Fruit fly (Drosophila melanogaster) whole organism, adult: ENCODE results near the gene mthl9.

ENCODE experiments used
- CG33017 ChIP-seq: fragments of 200-800 bp; sonication (Bioruptor generic); optimal IDR thresholded peaks from 2 replicates; lab custom pipeline; 2018; ENCODE audit warnings: missing biosample characterization, mild to moderate bottlenecking, missing genetic modification characterization, moderate library complexity
- Crg-1 ChIP-seq: fragments of 200-800 bp; sonication (Bioruptor generic); optimal IDR thresholded peaks from 2 replicates; lab custom pipeline; 2016; ENCODE audit warnings: missing biosample characterization, missing genetic modification characterization
- Mnt ChIP-seq: fragments of 200-800 bp; sonication (Bioruptor generic); optimal IDR thresholded peaks from 2 replicates; lab custom pipeline; 2016; ENCODE audit warnings: missing biosample characterization, mild to moderate bottlenecking, missing genetic modification characterization
- cnc ChIP-seq, 2 experiments: fragments of >200 bp; optimal IDR thresholded peaks; 2 replicates each; lab custom pipeline; 2017
- kay ChIP-seq: fragments of 200-800 bp; sonication (Bioruptor generic); peaks from one replicate; lab custom pipeline; 2016; ENCODE audit warnings: missing biosample characterization, missing genetic modification characterization, borderline replicate concordance
- tj ChIP-seq: fragments of 200-800 bp; sonication (Bioruptor generic); optimal IDR thresholded peaks from 3 replicates; lab custom pipeline; 2017; ENCODE audit warnings: missing biosample characterization, mild to moderate bottlenecking, missing genetic modification characterization, moderate library complexity

dm6 chr3L:377222-378071 lies 45.3 kb upstream of the mthl9 start:
- TF ChIP-seq tj (GFP tag; lab: Kevin White, UChicago) (no peak), CG33017 (tag; lab: Kevin White, UChicago) (no peak), Crg-1 (GFP tag; lab: Kevin White, UChicago) (no peak), cnc (optimal IDR thresholded peaks at IDR 0.05; lab: Kevin White, UChicago) (no peak), Mnt (GFP tag; lab: Kevin White, UChicago) (no peak), kay (GFP tag; lab: Kevin White, UChicago) (no peak)
